Fruit fly (Drosophila melanogaster): ENCODE measurements around the gene CheA87a.

DNA sequence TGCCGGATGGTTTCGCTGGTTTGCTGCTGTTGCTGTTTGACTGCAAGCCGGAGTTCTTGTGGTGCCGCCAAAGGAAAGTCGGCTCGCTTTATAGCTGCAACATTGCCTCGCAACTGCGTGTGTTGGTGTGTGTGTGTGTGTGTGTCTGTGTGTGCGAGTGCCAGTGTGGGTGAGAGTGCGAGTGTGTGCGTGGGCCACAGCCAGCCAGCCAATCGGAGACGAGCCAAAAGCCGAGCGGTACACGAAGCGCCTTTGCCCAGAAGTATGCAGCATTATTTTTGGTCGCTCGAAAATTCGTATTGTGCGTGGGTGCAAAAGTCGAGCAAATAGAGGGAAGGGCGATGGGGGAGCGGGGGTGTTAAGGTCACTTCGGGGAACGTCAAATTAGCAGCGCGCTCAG, 25.7 kb downstream of the CheA87a start, which contains the start of gene CCHa2:
- TF ChIP-seq psq (optimal IDR thresholded peaks at IDR 0.05), result no peak
- TF ChIP-seq ttk (optimal IDR thresholded peaks at IDR 0.05), result no peak
- TF ChIP-seq h (optimal IDR thresholded peaks at IDR 0.05), result no peak
